Worm (Caenorhabditis elegans) whole organism, L4/young adult: Measurements from ENCODE around the gene ctps-1.

ENCODE experiments used
- W03F9.2 ChIP-seq: fragments of 150-350 bp; optimal IDR thresholded peaks from 2 replicates; lab custom pipeline; 2014; ENCODE audit warnings: missing biosample characterization, missing genetic modification characterization
- him-1 ChIP-seq: sonication (generic microtip); optimal IDR thresholded peaks from 2 replicates; lab custom pipeline; 2016; ENCODE audit warnings: missing genotype, missing genetic modification reagents, missing genetic modification characterization, missing compliant biosample characterization

DNA sequence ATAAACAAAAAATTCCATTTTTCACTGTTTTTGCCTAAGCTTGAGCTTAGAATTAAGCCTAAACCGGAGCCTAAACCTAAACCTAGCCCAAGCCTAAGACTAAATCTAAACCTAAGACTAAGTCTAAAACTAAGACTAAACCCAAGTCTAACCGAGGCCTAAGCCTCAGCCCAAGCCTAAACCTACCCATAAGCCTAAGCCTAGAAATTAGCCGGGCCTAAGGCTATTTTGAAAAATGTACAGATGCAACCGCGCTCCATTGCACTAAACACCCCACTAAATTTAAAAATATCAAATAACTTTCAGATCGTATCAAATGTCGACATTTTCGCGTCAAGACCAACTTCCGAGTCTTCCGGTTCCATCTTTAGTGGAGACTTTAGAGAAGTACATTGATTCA, 20.6 kb downstream of the ctps-1 start, which contains the start of gene T20B3.1:
- TF ChIP-seq him-1 (tag; lab: Kevin White, UChicago) = no peak
- no peak for TF ChIP-seq W03F9.2 (tag; lab: Kevin White, UChicago)
